Fruit fly (Drosophila melanogaster) whole organism, embryonic: ENCODE measurements around the gene Cdc50.

Experiments
- Aef1 ChIP-seq: fragments of 200-800 bp; sonication (Bioruptor generic); IDR thresholded peaks from 3 replicates; pipeline ENCODE4 v1.3.6; 2022; ENCODE audit warnings: missing biosample characterization, missing genetic modification characterization
- Antp ChIP-seq: fragments of 200-800 bp; sonication (Bioruptor generic); optimal IDR thresholded peaks from 3 replicates; lab custom pipeline; 2016; ENCODE audit warnings: missing biosample characterization, missing genetic modification characterization
- Atf3 ChIP-seq: fragments of 200-800 bp; sonication (Bioruptor generic); optimal IDR thresholded peaks from 3 replicates; lab custom pipeline; 2016; ENCODE audit warnings: missing biosample characterization, missing genetic modification characterization
- BEAF-32 ChIP-seq: fragments of 200-800 bp; sonication (Bioruptor generic); optimal IDR thresholded peaks from 3 replicates; lab custom pipeline; 2017; ENCODE audit warnings: missing biosample characterization, missing genetic modification characterization, mild to moderate bottlenecking, moderate library complexity, missing genetic modification reagents
- BtbVII ChIP-seq: fragments of 200-800 bp; sonication (Bioruptor generic); optimal IDR thresholded peaks from 3 replicates; lab custom pipeline; 2017; ENCODE audit warnings: missing biosample characterization, mild to moderate bottlenecking, missing genetic modification characterization
- CG10431 ChIP-seq: fragments of 200-800 bp; sonication (Bioruptor generic); optimal IDR thresholded peaks from 3 replicates; lab custom pipeline; 2018; ENCODE audit warnings: missing biosample characterization, mild to moderate bottlenecking, missing genetic modification characterization
- CG10959 ChIP-seq: fragments of 200-800 bp; sonication (Bioruptor generic); IDR thresholded peaks from 2 replicates; pipeline ENCODE4 v1.3.6; 2022; ENCODE audit warnings: missing biosample characterization, missing genetic modification characterization
- CG12236 ChIP-seq: fragments of 200-800 bp; sonication (Bioruptor generic); optimal IDR thresholded peaks from 2 replicates; lab custom pipeline; 2016; ENCODE audit warnings: missing biosample characterization, missing genetic modification characterization
- CG12744 ChIP-seq: fragments of 200-800 bp; sonication (Bioruptor generic); optimal IDR thresholded peaks from 2 replicates; lab custom pipeline; 2016; ENCODE audit warnings: missing biosample characterization, missing genetic modification characterization
- CG13894 ChIP-seq: fragments of 200-800 bp; sonication (Bioruptor generic); optimal IDR thresholded peaks from 3 replicates; lab custom pipeline; 2018; ENCODE audit warnings: missing biosample characterization, mild to moderate bottlenecking, missing genetic modification characterization, moderate library complexity
- CG16863 ChIP-seq: fragments of 200-800 bp; sonication (Bioruptor generic); optimal IDR thresholded peaks from 3 replicates; lab custom pipeline; 2016; ENCODE audit warnings: missing biosample characterization, missing genetic modification characterization
- CG17385 ChIP-seq: fragments of 200-800 bp; sonication (Bioruptor generic); optimal IDR thresholded peaks from 3 replicates; lab custom pipeline; 2018; ENCODE audit warnings: missing biosample characterization, mild to moderate bottlenecking, missing genetic modification characterization
- CG1792 ChIP-seq: fragments of 200-800 bp; sonication (Bioruptor generic); optimal IDR thresholded peaks from 2 replicates; lab custom pipeline; 2016; ENCODE audit warnings: missing biosample characterization, missing genetic modification characterization
- CG18262 ChIP-seq: fragments of 200-800 bp; optimal IDR thresholded peaks from 3 replicates; lab custom pipeline; 2019; ENCODE audit warnings: missing biosample characterization, mild to moderate bottlenecking, missing genetic modification characterization, moderate library complexity
- CG18764 ChIP-seq: fragments of 200-800 bp; sonication (Bioruptor generic); optimal IDR thresholded peaks from 3 replicates; lab custom pipeline; 2016; ENCODE audit warnings: missing biosample characterization, missing genetic modification characterization
- CG2889 ChIP-seq: fragments of 200-800 bp; sonication (Bioruptor generic); IDR thresholded peaks from 3 replicates; pipeline ENCODE4 v1.3.6; 2022; ENCODE audit warnings: missing biosample characterization, missing genetic modification characterization
- CG31441 ChIP-seq: fragments of 200-800 bp; sonication (Bioruptor generic); IDR thresholded peaks from 2 replicates; pipeline ENCODE4 v1.3.6; 2022; ENCODE audit warnings: missing biosample characterization, missing genetic modification characterization
- CG34224 ChIP-seq: fragments of 200-800 bp; sonication (Bioruptor generic); IDR thresholded peaks from 3 replicates; pipeline ENCODE4 v1.3.6; 2022; ENCODE audit warnings: missing biosample characterization, missing genetic modification characterization; ENCODE audit not compliant: partially characterized antibody
- CG34422 ChIP-seq: fragments of 200-800 bp; sonication (Bioruptor generic); IDR thresholded peaks from 3 replicates; pipeline ENCODE4 v1.3.6; 2022; ENCODE audit warnings: missing biosample characterization, missing genetic modification characterization
- CG4707 ChIP-seq: fragments of 200-800 bp; sonication (Bioruptor generic); optimal IDR thresholded peaks from 2 replicates; lab custom pipeline; 2018; ENCODE audit warnings: missing biosample characterization, mild to moderate bottlenecking, missing genetic modification characterization, moderate library complexity
- CG5245 ChIP-seq: fragments of 200-800 bp; sonication (Bioruptor generic); optimal IDR thresholded peaks from 3 replicates; lab custom pipeline; 2016; ENCODE audit warnings: missing biosample characterization, missing genetic modification characterization
- CG5953 ChIP-seq: fragments of 200-800 bp; sonication (Bioruptor generic); IDR thresholded peaks from 2 replicates; pipeline ENCODE4 v1.3.6; 2022; ENCODE audit warnings: missing biosample characterization, missing genetic modification characterization
- CG8944 ChIP-seq: fragments of 200-800 bp; sonication (Bioruptor generic); optimal IDR thresholded peaks from 3 replicates; lab custom pipeline; 2016; ENCODE audit warnings: missing biosample characterization, missing genetic modification characterization
- CG9437 ChIP-seq: fragments of 200-800 bp; sonication (Bioruptor generic); optimal IDR thresholded peaks from 2 replicates; lab custom pipeline; 2018; ENCODE audit warnings: missing biosample characterization, mild to moderate bottlenecking, missing genetic modification characterization
- Elba2 ChIP-seq: fragments of 200-800 bp; sonication (Bioruptor generic); optimal IDR thresholded peaks from 3 replicates; lab custom pipeline; 2016; ENCODE audit warnings: missing biosample characterization, missing genetic modification characterization
- H2.0 ChIP-seq: fragments of 200-800 bp; sonication (Bioruptor generic); IDR thresholded peaks from 2 replicates; pipeline ENCODE4 v1.3.6; 2022; ENCODE audit warnings: missing biosample characterization, missing genetic modification characterization
- Hr51 ChIP-seq, 2 experiments: fragments of 200-800 bp; sonication (Bioruptor generic); optimal IDR thresholded peaks; 2 replicates in 1 of 2; 3 replicates in 1 of 2; lab custom pipeline; 2016 to 2018; ENCODE audit warnings: missing biosample characterization in 2 of 2, missing genetic modification characterization in 2 of 2, mild to moderate bottlenecking in 1 of 2, moderate library complexity in 1 of 2
- Hr78 ChIP-seq, 2 experiments: fragments of 200-800 bp in 1 of 2; fragments of >200 bp in 1 of 2; sonication (Bioruptor generic) in 1 of 2; optimal IDR thresholded peaks; 2 replicates each; lab custom pipeline; 2017 to 2019; ENCODE audit warnings: missing biosample characterization in 2 of 2, missing genetic modification characterization in 2 of 2, mild to moderate bottlenecking in 1 of 2, moderate library complexity in 1 of 2
- Hsf ChIP-seq: fragments of 200-800 bp; sonication (Bioruptor generic); optimal IDR thresholded peaks from 3 replicates; lab custom pipeline; 2016; ENCODE audit warnings: missing biosample characterization, missing genetic modification characterization
- Lhr ChIP-seq: fragments of 200-800 bp; sonication (Bioruptor generic); optimal IDR thresholded peaks from 3 replicates; lab custom pipeline; 2017; ENCODE audit warnings: mild to moderate bottlenecking, missing biosample characterization, missing genetic modification reagents, missing genetic modification characterization
- Nf-YA ChIP-seq: fragments of 200-800 bp; sonication (Bioruptor generic); IDR thresholded peaks from 2 replicates; pipeline ENCODE4 v1.3.6; 2022; ENCODE audit warnings: missing biosample characterization, missing genetic modification characterization
- Nf-YC ChIP-seq: fragments of 200-800 bp; optimal IDR thresholded peaks from 3 replicates; lab custom pipeline; 2019; ENCODE audit warnings: missing biosample characterization, mild to moderate bottlenecking, missing genetic modification characterization, moderate library complexity
- Oli ChIP-seq: fragments of 200-800 bp; sonication (Bioruptor generic); optimal IDR thresholded peaks from 2 replicates; lab custom pipeline; 2018; ENCODE audit warnings: missing biosample characterization, mild to moderate bottlenecking, missing genetic modification characterization, moderate library complexity
- Ravus ChIP-seq: fragments of 200-800 bp; sonication (Bioruptor generic); IDR thresholded peaks from 2 replicates; pipeline ENCODE4 v1.3.6; 2022; ENCODE audit warnings: missing biosample characterization, missing genetic modification characterization
- Sin3A ChIP-seq: fragments of >200 bp; optimal IDR thresholded peaks from 2 replicates; lab custom pipeline; 2018
- Xbp1 ChIP-seq: fragments of 200-800 bp; sonication (Bioruptor generic); optimal IDR thresholded peaks from 3 replicates; lab custom pipeline; 2016; ENCODE audit warnings: missing biosample characterization, mild to moderate bottlenecking, missing genetic modification characterization
- YL-1 ChIP-seq: fragments of 200-800 bp; sonication (Bioruptor generic); optimal IDR thresholded peaks from 3 replicates; lab custom pipeline; 2017; ENCODE audit warnings: missing biosample characterization, mild to moderate bottlenecking, missing genetic modification characterization
- abd-A ChIP-seq: fragments of 200-800 bp; sonication (Bioruptor generic); optimal IDR thresholded peaks from 3 replicates; lab custom pipeline; 2019; ENCODE audit warnings: missing biosample characterization, mild to moderate bottlenecking, missing genetic modification characterization, moderate library complexity
- cad ChIP-seq: fragments of >200 bp; optimal IDR thresholded peaks from 2 replicates; lab custom pipeline; 2017; ENCODE audit warnings: missing biosample characterization, missing genetic modification characterization
- corto ChIP-seq: fragments of 200-800 bp; sonication (Bioruptor generic); optimal IDR thresholded peaks from 2 replicates; lab custom pipeline; 2016; ENCODE audit warnings: missing biosample characterization, mild to moderate bottlenecking, missing genetic modification characterization, moderate library complexity
- fd64A ChIP-seq: fragments of 200-800 bp; sonication (Bioruptor generic); optimal IDR thresholded peaks from 3 replicates; lab custom pipeline; 2018; ENCODE audit warnings: missing biosample characterization, mild to moderate bottlenecking, missing genetic modification characterization
- gcm2 ChIP-seq: fragments of 200-800 bp; sonication (Bioruptor generic); optimal IDR thresholded peaks from 2 replicates; lab custom pipeline; 2016; ENCODE audit warnings: missing biosample characterization, missing genetic modification characterization
- gfzf ChIP-seq: fragments of 200-800 bp; sonication (Bioruptor generic); optimal IDR thresholded peaks from 2 replicates; lab custom pipeline; 2016; ENCODE audit warnings: missing biosample characterization, mild to moderate bottlenecking, missing genetic modification characterization, moderate library complexity
- kah ChIP-seq: fragments of 200-800 bp; sonication (Bioruptor generic); optimal IDR thresholded peaks from 2 replicates; lab custom pipeline; 2018; ENCODE audit warnings: missing biosample characterization, mild to moderate bottlenecking, missing genetic modification characterization
- lbe ChIP-seq: fragments of 200-800 bp; sonication (Bioruptor generic); optimal IDR thresholded peaks from 2 replicates; lab custom pipeline; 2016; ENCODE audit warnings: missing biosample characterization, mild to moderate bottlenecking, missing genetic modification characterization
- nmo ChIP-seq: fragments of 200-800 bp; sonication (Bioruptor generic); optimal IDR thresholded peaks from 2 replicates; lab custom pipeline; 2018; ENCODE audit warnings: missing biosample characterization, mild to moderate bottlenecking, missing genetic modification characterization, moderate library complexity
- onecut ChIP-seq: fragments of 200-800 bp; sonication (Bioruptor generic); IDR thresholded peaks from 2 replicates; pipeline ENCODE4 v1.3.6; 2022; ENCODE audit warnings: missing biosample characterization, missing genetic modification characterization
- scrt ChIP-seq: fragments of 200-800 bp; sonication (Bioruptor generic); optimal IDR thresholded peaks from 2 replicates; lab custom pipeline; 2018; ENCODE audit warnings: missing biosample characterization, mild to moderate bottlenecking, missing genetic modification characterization, moderate library complexity
- sens-2 ChIP-seq: fragments of 200-800 bp; sonication (Bioruptor generic); IDR thresholded peaks from 2 replicates; pipeline ENCODE4 v1.3.6; 2022; ENCODE audit warnings: missing biosample characterization, missing genetic modification characterization
- tap ChIP-seq: fragments of 200-800 bp; optimal IDR thresholded peaks from 3 replicates; lab custom pipeline; 2019; ENCODE audit warnings: missing biosample characterization, mild to moderate bottlenecking, missing genetic modification characterization, moderate library complexity
- twi ChIP-seq: fragments of 200-800 bp; optimal IDR thresholded peaks from 2 replicates; lab custom pipeline; 2019; ENCODE audit warnings: missing biosample characterization, mild to moderate bottlenecking, missing genetic modification characterization, moderate library complexity

Gene Cdc50

DNA sequence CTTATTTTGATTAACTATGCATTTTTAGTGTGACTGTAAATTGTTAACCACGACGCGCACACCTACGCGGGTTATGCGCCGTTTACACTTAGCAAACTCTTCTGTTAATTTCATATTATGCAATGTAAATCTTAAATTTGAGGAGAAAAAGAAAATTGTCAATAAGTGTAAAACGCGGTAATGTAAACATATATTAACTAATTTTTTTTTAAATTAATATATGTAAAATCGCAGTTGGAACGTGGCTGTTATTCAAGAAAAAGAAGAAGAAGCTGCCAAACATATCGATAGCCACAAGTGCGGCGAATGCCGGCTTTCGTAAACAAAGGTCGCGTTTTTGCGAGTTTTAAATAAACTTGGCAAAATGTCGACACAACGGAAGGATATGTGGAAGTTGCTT, 49.7 kb downstream of the Cdc50 start, which contains the start of the genes TH1 and mei-41 (continued):
- peak; percentile 58 for TF ChIP-seq Lhr
- TF ChIP-seq corto (GFP tag; lab: Kevin White, UChicago) = no peak
- TF ChIP-seq CG18764 (GFP tag; lab: Kevin White, UChicago) = no peak
- peak; percentile 96 for TF ChIP-seq Aef1
- TF ChIP-seq Xbp1 (GFP tag; lab: Kevin White, UChicago) = peak; percentile 89
- TF ChIP-seq Oli (tag; lab: Kevin White, UChicago) = peak; percentile 88
- TF ChIP-seq Elba2 (GFP tag; lab: Kevin White, UChicago) = no peak
- TF ChIP-seq CG13894 (tag; lab: Kevin White, UChicago) = no peak
- no peak for TF ChIP-seq CG34224 (GFP tag; lab: Robert Waterston, UW)
- no peak for TF ChIP-seq gcm2 (GFP tag; lab: Kevin White, UChicago)
- TF ChIP-seq tap = no peak
- TF ChIP-seq Nf-YA = peak; percentile 92
- TF ChIP-seq CG10431 (GFP tag; lab: Kevin White, UChicago) = peak; percentile 51
- TF ChIP-seq BtbVII = no peak
- TF ChIP-seq CG34422 (GFP tag; lab: Robert Waterston, UW) = peak; percentile 98
- TF ChIP-seq CG5953 (GFP tag; lab: Robert Waterston, UW) = peak; percentile 88
- no peak for TF ChIP-seq Nf-YC (tag; lab: Kevin White, UChicago)
- TF ChIP-seq cad = no peak
- TF ChIP-seq scrt (GFP tag; lab: Kevin White, UChicago) = no peak
- peak; percentile 7 for TF ChIP-seq CG8944
- peak; percentile 26 for TF ChIP-seq Antp (GFP tag; lab: Kevin White, UChicago)
- TF ChIP-seq CG31441 (GFP tag; lab: Robert Waterston, UW) = no peak; the same call in none of the 2 replicates
- no peak for TF ChIP-seq CG18262 (tag; lab: Kevin White, UChicago)
- peak; percentile 91 for TF ChIP-seq CG2889 (GFP tag; lab: Robert Waterston, UW)
- TF ChIP-seq CG9437 (GFP tag; lab: Kevin White, UChicago) = peak; percentile 80
- TF ChIP-seq YL-1 (GFP tag; lab: Kevin White, UChicago) = peak; percentile 75
- peak; percentile 93 for TF ChIP-seq CG10959
- TF ChIP-seq lbe = no peak
- TF ChIP-seq Hr78 (GFP tag; optimal IDR thresholded peaks at IDR 0.05; lab: Kevin White, UChicago) = no peak
- peak; percentile 87 for TF ChIP-seq Ravus (GFP tag; lab: Robert Waterston, UW)
- TF ChIP-seq CG16863 (GFP tag; lab: Kevin White, UChicago) = peak; percentile 40
- peak; percentile 94 for TF ChIP-seq H2.0 (GFP tag; lab: Robert Waterston, UW)
- no peak for TF ChIP-seq fd64A
- TF ChIP-seq Atf3 (GFP tag; lab: Kevin White, UChicago) = no peak
- peak; percentile 96 for TF ChIP-seq CG17385 (GFP tag; lab: Kevin White, UChicago)
- TF ChIP-seq abd-A (tag; lab: Kevin White, UChicago) = no peak
- TF ChIP-seq BEAF-32 (GFP tag; lab: Kevin White, UChicago) = peak; percentile 63
- TF ChIP-seq Hsf (GFP tag; lab: Kevin White, UChicago) = peak; percentile 58
- TF ChIP-seq onecut (GFP tag; lab: Robert Waterston, UW) = peak; percentile 76
- TF ChIP-seq gfzf (GFP tag; lab: Kevin White, UChicago) = peak; percentile 56
- TF ChIP-seq CG12236 = peak; percentile 27
- TF ChIP-seq CG5245 (GFP tag; lab: Kevin White, UChicago) = peak; percentile 64
- TF ChIP-seq nmo (GFP tag; lab: Kevin White, UChicago) = peak; percentile 96
- TF ChIP-seq CG1792 = no peak
- TF ChIP-seq Sin3A (lab: Kevin White, UChicago) = peak; percentile 64
- TF ChIP-seq kah = peak; percentile 58
- peak; percentile 5 for TF ChIP-seq CG4707 (GFP tag; lab: Kevin White, UChicago)
- TF ChIP-seq twi (tag; lab: Kevin White, UChicago) = peak; percentile 87
- peak in 1 of 2 experiments; percentile 51 for TF ChIP-seq Hr51 (GFP tag; optimal IDR thresholded peaks at IDR 0.05; lab: Kevin White, UChicago)
- no peak for TF ChIP-seq CG12744 (GFP tag; lab: Kevin White, UChicago)
- TF ChIP-seq sens-2 (GFP tag; lab: Robert Waterston, UW) = peak; percentile 84
